Worm (Caenorhabditis elegans): ENCODE data around the gene ucp-4.
A peak's percentile ranks its signal among the peaks of the same experiment; 100 is the strongest.

ucp-4 gene

ce11 chrV:9343629-9344624 is 9.8 kb downstream of the ucp-4 start, which contains the start of gene tos-1 (continued):
- TF ChIP-seq snpc-4 (tag; optimal IDR thresholded peaks at IDR 0.05): peak; percentile 50

ce11 chrV:9346804-9347203 is 12.7 kb downstream of the ucp-4 start, which contains the start of the genes K07B1.7 and try-5:
Gene K07B1.7 (minus strand): TSS chrV:9346962.
Gene try-5 (plus strand): TSS chrV:9347044.
- TF ChIP-seq egl-27 (tag; optimal IDR thresholded peaks at IDR 0.05) (peak; percentile 29), sma-9 (GFP tag; optimal IDR thresholded peaks at IDR 0.05) (peak; percentile 18), sma-9 (tag; optimal IDR thresholded peaks at IDR 0.05) (no peak), nhr-21 (tag; optimal IDR thresholded peaks at IDR 0.05) (peak; percentile 57), nhr-10 (tag; optimal IDR thresholded peaks at IDR 0.05) (no peak), crh-2 (tag; optimal IDR thresholded peaks at IDR 0.05) (peak; percentile 53), mdl-1 (tag; optimal IDR thresholded peaks at IDR 0.05) (no peak), unc-55 (GFP tag; optimal IDR thresholded peaks at IDR 0.05) (peak; percentile 94), ztf-11 (tag; optimal IDR thresholded peaks at IDR 0.05) (no peak), mab-5 (tag; optimal IDR thresholded peaks at IDR 0.05) (no peak), elt-1 (tag; optimal IDR thresholded peaks at IDR 0.05) (no peak), peb-1 (tag; optimal IDR thresholded peaks at IDR 0.05) (no peak), nhr-11 (tag; optimal IDR thresholded peaks at IDR 0.05) (no peak), sma-3 (GFP tag; optimal IDR thresholded peaks at IDR 0.05) (peak; percentile 36), gmeb-1 (tag; optimal IDR thresholded peaks at IDR 0.05) (peak; percentile 95), nhr-129 (tag; optimal IDR thresholded peaks at IDR 0.05) (peak; percentile 79), lin-13 (GFP tag; optimal IDR thresholded peaks at IDR 0.05) (peak; percentile 26), ama-1 (optimal IDR thresholded peaks at IDR 0.05) (peak; percentile 64), skn-1 (tag; optimal IDR thresholded peaks at IDR 0.05) (no peak), unc-39 (tag; optimal IDR thresholded peaks at IDR 0.05) (no peak), nhr-6 (tag; optimal IDR thresholded peaks at IDR 0.05) (peak; percentile 29), mbf-1 (tag; optimal IDR thresholded peaks at IDR 0.05) (no peak), lsy-2 (tag; optimal IDR thresholded peaks at IDR 0.05) (peak in 1 of 2 experiments; percentile 80), ztf-1 (GFP tag; conservative IDR thresholded peaks at IDR 0.05) (no peak), aly-2 (tag; optimal IDR thresholded peaks at IDR 0.05) (no peak), fos-1 (tag; optimal IDR thresholded peaks at IDR 0.05) (peak; percentile 7), R02D3.7 (tag; optimal IDR thresholded peaks at IDR 0.05) (peak; percentile 88), lin-11 (tag; optimal IDR thresholded peaks at IDR 0.05) (no peak), C34F6.9 (tag; optimal IDR thresholded peaks at IDR 0.05) (peak; percentile 83)

- TF ChIP-seq ztf-11 (tag; optimal IDR thresholded peaks at IDR 0.05): no peak
- TF ChIP-seq fos-1 (tag; optimal IDR thresholded peaks at IDR 0.05): no peak
- TF ChIP-seq snpc-4 (tag; optimal IDR thresholded peaks at IDR 0.05): no peak
- no peak for TF ChIP-seq lin-11 (tag; optimal IDR thresholded peaks at IDR 0.05)
- TF ChIP-seq nhr-21 (tag; optimal IDR thresholded peaks at IDR 0.05): no peak
- no peak for TF ChIP-seq gmeb-1 (tag; optimal IDR thresholded peaks at IDR 0.05)
- no peak for TF ChIP-seq ama-1 (optimal IDR thresholded peaks at IDR 0.05)
- TF ChIP-seq sem-4 (tag; optimal IDR thresholded peaks at IDR 0.05): no peak
Measured at ce11 chrV:9349687-9350086, 15.6 kb downstream of the ucp-4 start, which contains the start of gene srx-47. Gene srx-47 (plus strand): TSS chrV:9349987.

ce11 chrV:9352947-9353346 is 18.8 kb downstream of the ucp-4 start, which contains the start of gene srx-46:
Gene srx-46 (plus strand): TSS chrV:9353247.
- no peak for TF ChIP-seq unc-55 (GFP tag; optimal IDR thresholded peaks at IDR 0.05)
- no peak for TF ChIP-seq crh-2 (tag; optimal IDR thresholded peaks at IDR 0.05)
- TF ChIP-seq mbf-1 (tag; optimal IDR thresholded peaks at IDR 0.05): no peak
- no peak for TF ChIP-seq egl-27 (tag; optimal IDR thresholded peaks at IDR 0.05)
- no peak for TF ChIP-seq skn-1 (tag; optimal IDR thresholded peaks at IDR 0.05)
- TF ChIP-seq R02D3.7 (tag; optimal IDR thresholded peaks at IDR 0.05): no peak
- TF ChIP-seq blmp-1 (tag; optimal IDR thresholded peaks at IDR 0.05; ENCODE audit: insufficient read depth): no peak
- TF ChIP-seq mab-5 (tag; optimal IDR thresholded peaks at IDR 0.05): no peak
- no peak for TF ChIP-seq nhr-11 (tag; optimal IDR thresholded peaks at IDR 0.05)
- no peak for TF ChIP-seq ceh-82 (tag; optimal IDR thresholded peaks at IDR 0.05)

Data from whole organism, L2 larva.